Fruit fly (Drosophila melanogaster) whole organism, pupa: Measurements from ENCODE around the gene Spps.
A peak's percentile ranks its signal among the peaks of the same experiment; 100 is the strongest.

ENCODE experiments used
- CG10348 ChIP-seq: fragments of 200-800 bp; sonication (Bioruptor generic); IDR thresholded peaks from 2 replicates; pipeline ENCODE4 v1.3.6; 2022; ENCODE audit warnings: missing biosample characterization, missing genetic modification characterization
- CG12605 ChIP-seq: fragments of 200-800 bp; sonication (Bioruptor generic); IDR thresholded peaks from 2 replicates; pipeline ENCODE4 v1.3.6; 2022; ENCODE audit warnings: missing biosample characterization, missing genetic modification characterization
- CG13204 ChIP-seq: fragments of 200-800 bp; sonication (Bioruptor generic); optimal IDR thresholded peaks from 2 replicates; lab custom pipeline; 2018; ENCODE audit warnings: missing biosample characterization, mild to moderate bottlenecking, missing genetic modification characterization, moderate library complexity
- CG14655 ChIP-seq: fragments of 200-800 bp; sonication (Bioruptor generic); optimal IDR thresholded peaks from 3 replicates; lab custom pipeline; 2017; ENCODE audit warnings: mild to moderate bottlenecking, missing biosample characterization, missing genetic modification reagents, missing genetic modification characterization
- CG15710 ChIP-seq: fragments of 200-800 bp; sonication (Bioruptor generic); optimal IDR thresholded peaks from 2 replicates; lab custom pipeline; 2018; ENCODE audit warnings: missing biosample characterization, mild to moderate bottlenecking, missing genetic modification characterization, moderate library complexity
- CG17806 ChIP-seq: fragments of 200-800 bp; sonication (Bioruptor generic); optimal IDR thresholded peaks from 2 replicates; lab custom pipeline; 2018; ENCODE audit warnings: missing biosample characterization, mild to moderate bottlenecking, missing genetic modification characterization, moderate library complexity
- CG32121 ChIP-seq: fragments of 200-800 bp; sonication (Bioruptor generic); IDR thresholded peaks from 2 replicates; pipeline ENCODE4 v1.3.6; 2022; ENCODE audit warnings: missing biosample characterization, missing genetic modification characterization
- CG34367 ChIP-seq: fragments of 200-800 bp; sonication (Bioruptor generic); optimal IDR thresholded peaks from 2 replicates; lab custom pipeline; 2018; ENCODE audit warnings: missing biosample characterization, mild to moderate bottlenecking, missing genetic modification characterization
- CG4496 ChIP-seq: fragments of 200-800 bp; sonication (Bioruptor generic); IDR thresholded peaks from 3 replicates; pipeline ENCODE4 v1.3.6; 2022; ENCODE audit warnings: missing biosample characterization, missing genetic modification characterization
- CG8159 ChIP-seq: fragments of 200-800 bp; sonication (Bioruptor generic); optimal IDR thresholded peaks from 3 replicates; lab custom pipeline; 2018; ENCODE audit warnings: missing biosample characterization, mild to moderate bottlenecking, missing genetic modification characterization, moderate library complexity
- CG8301 ChIP-seq: fragments of 200-800 bp; sonication (Bioruptor generic); optimal IDR thresholded peaks from 2 replicates; lab custom pipeline; 2018; ENCODE audit warnings: missing biosample characterization, mild to moderate bottlenecking, missing genetic modification characterization
- CG9948 ChIP-seq: fragments of 200-800 bp; sonication (Bioruptor generic); optimal IDR thresholded peaks from 2 replicates; lab custom pipeline; 2018; ENCODE audit warnings: missing biosample characterization, mild to moderate bottlenecking, missing genetic modification characterization, moderate library complexity
- D1 ChIP-seq: fragments of 200-800 bp; sonication (Bioruptor generic); optimal IDR thresholded peaks from 2 replicates; lab custom pipeline; 2018; ENCODE audit warnings: missing biosample characterization, mild to moderate bottlenecking, missing genetic modification characterization, moderate library complexity
- EcR ChIP-seq: fragments of 200-800 bp; sonication (Bioruptor generic); optimal IDR thresholded peaks from 3 replicates; lab custom pipeline; 2019; ENCODE audit warnings: missing biosample characterization, missing genetic modification characterization, mild to moderate bottlenecking, moderate library complexity, missing genetic modification reagents
- Ets98B ChIP-seq: fragments of 200-800 bp; sonication (Bioruptor generic); IDR thresholded peaks from 2 replicates; pipeline ENCODE4 v1.3.6; 2022; ENCODE audit warnings: missing biosample characterization, missing genetic modification characterization
- Pif1A ChIP-seq: fragments of 200-800 bp; sonication (Bioruptor generic); optimal IDR thresholded peaks from 3 replicates; lab custom pipeline; 2016; ENCODE audit warnings: missing biosample characterization, missing genetic modification characterization
- Pif1B ChIP-seq: fragments of 200-800 bp; sonication (Bioruptor generic); optimal IDR thresholded peaks from 3 replicates; lab custom pipeline; 2016; ENCODE audit warnings: missing biosample characterization, missing genetic modification characterization
- Snoo ChIP-seq: fragments of 200-800 bp; sonication (Bioruptor generic); optimal IDR thresholded peaks from 3 replicates; lab custom pipeline; 2017; ENCODE audit warnings: missing biosample characterization, mild to moderate bottlenecking, missing genetic modification characterization, inconsistent platforms
- fd96Ca ChIP-seq: fragments of 200-800 bp; sonication (Bioruptor generic); IDR thresholded peaks from 3 replicates; pipeline ENCODE4 v1.3.6; 2022; ENCODE audit warnings: missing biosample characterization, missing genetic modification characterization
- gl ChIP-seq: fragments of 200-800 bp; sonication (Bioruptor generic); optimal IDR thresholded peaks from 2 replicates; lab custom pipeline; 2018; ENCODE audit warnings: missing biosample characterization, mild to moderate bottlenecking, missing genetic modification characterization
- rn ChIP-seq: fragments of 200-800 bp; sonication (Bioruptor generic); IDR thresholded peaks from 2 replicates; pipeline ENCODE4 v1.3.6; 2022; ENCODE audit warnings: missing biosample characterization, missing genetic modification characterization

Gene Spps

dm6 chr3R:24233366-24234161 lies 6.8 kb upstream of the Spps start:
- TF ChIP-seq Ets98B (GFP tag; lab: Robert Waterston, UW) (no peak), CG4496 (GFP tag; lab: Robert Waterston, UW) (peak; percentile 76; the same call in 2 of the 3 replicates), CG9948 (tag; lab: Kevin White, UChicago) (peak; percentile 8), CG32121 (GFP tag; lab: Robert Waterston, UW) (no peak), CG8301 (tag; lab: Kevin White, UChicago) (no peak), D1 (tag; lab: Kevin White, UChicago) (no peak), Pif1A (GFP tag; lab: Kevin White, UChicago) (no peak), CG10348 (GFP tag; lab: Robert Waterston, UW) (no peak), CG15710 (tag; lab: Kevin White, UChicago) (peak; percentile 16)

dm6 chr3R:24231914-24232313 lies 5.2 kb upstream of the Spps start:
- no peak for TF ChIP-seq CG34367 (tag; lab: Kevin White, UChicago)
- no peak for TF ChIP-seq rn (GFP tag; lab: Robert Waterston, UW)
- TF ChIP-seq fd96Ca (GFP tag; lab: Robert Waterston, UW) = 0 out of 3 replicates have a peak, but pooled peaks have one; percentile 10
- TF ChIP-seq CG10348 (GFP tag; lab: Robert Waterston, UW) = no peak
- TF ChIP-seq CG8159 (tag; lab: Kevin White, UChicago) = no peak
- TF ChIP-seq Ets98B (GFP tag; lab: Robert Waterston, UW) = no peak
- TF ChIP-seq, all 21 proteins: peak for 1

- no peak for TF ChIP-seq CG10348 (GFP tag; lab: Robert Waterston, UW)
- TF ChIP-seq fd96Ca (GFP tag; lab: Robert Waterston, UW) = peak; percentile 31; the same call in 1 of the 3 replicates
- peak; percentile 41 for TF ChIP-seq EcR (GFP tag; lab: Kevin White, UChicago)
- TF ChIP-seq, all 21 proteins: peak for 2
Observed at dm6 chr3R:24231206-24231502, 4.4 kb upstream of the Spps start.

dm6 chr3R:24230423-24231205 lies 3.9 kb upstream of the Spps start, which contains the start of gene mask:
Gene mask, plus strand, starts transcription at chr3R:24230562.
- TF ChIP-seq CG34367 (tag; lab: Kevin White, UChicago) (peak; percentile 67), CG17806 (tag; lab: Kevin White, UChicago) (no peak), D1 (tag; lab: Kevin White, UChicago) (no peak), CG15710 (tag; lab: Kevin White, UChicago) (peak; percentile 43), Snoo (peak; percentile 81), gl (tag; lab: Kevin White, UChicago) (peak; percentile 37), CG32121 (GFP tag; lab: Robert Waterston, UW) (no peak), CG8301 (tag; lab: Kevin White, UChicago) (no peak), CG8159 (tag; lab: Kevin White, UChicago) (peak; percentile 33), rn (GFP tag; lab: Robert Waterston, UW) (no peak), CG10348 (GFP tag; lab: Robert Waterston, UW) (no peak), CG14655 (no peak), EcR (GFP tag; lab: Kevin White, UChicago) (no peak), Pif1B (GFP tag; lab: Kevin White, UChicago) (no peak), fd96Ca (GFP tag; lab: Robert Waterston, UW) (no peak), CG12605 (GFP tag; lab: Robert Waterston, UW) (0 out of 2 replicates have a peak, but pooled peaks have one; percentile 6), Pif1A (GFP tag; lab: Kevin White, UChicago) (peak; percentile 30), CG4496 (GFP tag; lab: Robert Waterston, UW) (peak; percentile 75), CG13204 (GFP tag; lab: Kevin White, UChicago) (no peak), CG9948 (tag; lab: Kevin White, UChicago) (no peak), Ets98B (GFP tag; lab: Robert Waterston, UW) (peak; percentile 20)

dm6 chr3R:24229870-24230422 lies 3.2 kb upstream of the Spps start, which contains the start of gene Spase22-23:
Gene Spase22-23, minus strand, starts transcription at chr3R:24230035.
- TF ChIP-seq CG14655 (no peak), CG9948 (tag; lab: Kevin White, UChicago) (no peak), CG12605 (GFP tag; lab: Robert Waterston, UW) (no peak), D1 (tag; lab: Kevin White, UChicago) (no peak), Snoo (no peak), Pif1A (GFP tag; lab: Kevin White, UChicago) (no peak)

- TF ChIP-seq gl (tag; lab: Kevin White, UChicago) (no peak), EcR (GFP tag; lab: Kevin White, UChicago) (no peak), CG13204 (GFP tag; lab: Kevin White, UChicago) (no peak), CG32121 (GFP tag; lab: Robert Waterston, UW) (no peak), Ets98B (GFP tag; lab: Robert Waterston, UW) (no peak)
Observed at dm6 chr3R:24228675-24229074, 1.9 kb upstream of the Spps start, which contains the start of gene Acp95EF. Gene Acp95EF, plus strand, starts transcription at chr3R:24228975.
